Worm (Caenorhabditis elegans): ENCODE measurements around the gene puf-5.

The puf-5 gene

ce11 chrII:8561227-8561626, 14.1 kb upstream of the puf-5 start, which contains the start of gene iff-2 (continued):
- TF ChIP-seq ceh-9 (tag; optimal IDR thresholded peaks at IDR 0.05) (no peak), dmd-4 (tag; optimal IDR thresholded peaks at IDR 0.05; ENCODE audit: borderline replicate concordance) (peak; percentile 1), pat-9 (tag; optimal IDR thresholded peaks at IDR 0.05) (peak; percentile 72), unc-3 (GFP tag; conservative IDR thresholded peaks at IDR 0.05) (peak; percentile 43; the same call in 1 of the 2 replicates), unc-3 (tag; optimal IDR thresholded peaks at IDR 0.05) (peak; percentile 48), nfya-1 (tag; optimal IDR thresholded peaks at IDR 0.05) (peak; percentile 97), ceh-34 (tag; optimal IDR thresholded peaks at IDR 0.05) (peak; percentile 96), nhr-11 (tag; optimal IDR thresholded peaks at IDR 0.05) (peak; percentile 62), hlh-30 (tag; optimal IDR thresholded peaks at IDR 0.05; ENCODE audit: insufficient read depth) (peak; percentile 100), odd-2 (tag; optimal IDR thresholded peaks at IDR 0.05) (peak; percentile 41), nhr-232 (tag; optimal IDR thresholded peaks at IDR 0.05) (no peak), tbx-7 (tag; optimal IDR thresholded peaks at IDR 0.05) (peak; percentile 48), hlh-13 (GFP tag; optimal IDR thresholded peaks at IDR 0.05) (no peak), ceh-48 (tag; optimal IDR thresholded peaks at IDR 0.05) (peak; percentile 49), elt-4 (tag; optimal IDR thresholded peaks at IDR 0.05) (no peak), Y22D7AL.16 (tag; optimal IDR thresholded peaks at IDR 0.05) (no peak), hlh-6 (tag; optimal IDR thresholded peaks at IDR 0.05) (peak; percentile 28), syd-9 (tag; optimal IDR thresholded peaks at IDR 0.05) (peak; percentile 83), C08G9.2 (tag; optimal IDR thresholded peaks at IDR 0.05) (peak; percentile 65), fkh-6 (tag; optimal IDR thresholded peaks at IDR 0.05) (peak; percentile 68), T23F11.4 (GFP tag; optimal IDR thresholded peaks at IDR 0.05) (peak; percentile 69), pros-1 (tag; optimal IDR thresholded peaks at IDR 0.05) (peak; percentile 96)

- TF ChIP-seq ceh-45 (GFP tag; IDR thresholded peaks at IDR 0.05) (no peak), fax-1 (tag; optimal IDR thresholded peaks at IDR 0.05) (no peak), ceh-48 (tag; optimal IDR thresholded peaks at IDR 0.05) (no peak), ceh-34 (tag; optimal IDR thresholded peaks at IDR 0.05) (no peak), K02D7.2 (tag; optimal IDR thresholded peaks at IDR 0.05) (no peak), ztf-16 (tag; optimal IDR thresholded peaks at IDR 0.05) (no peak), elt-4 (tag; optimal IDR thresholded peaks at IDR 0.05) (no peak), pag-3 (tag; optimal IDR thresholded peaks at IDR 0.05; ENCODE audit: borderline replicate concordance) (no peak), hlh-8 (tag; optimal IDR thresholded peaks at IDR 0.05) (no peak), dve-1 (tag; optimal IDR thresholded peaks at IDR 0.05) (no peak), dmd-4 (tag; optimal IDR thresholded peaks at IDR 0.05; ENCODE audit: borderline replicate concordance) (no peak), T23F11.4 (GFP tag; optimal IDR thresholded peaks at IDR 0.05) (no peak), unc-55 (GFP tag; optimal IDR thresholded peaks at IDR 0.05) (no peak), mec-3 (tag; optimal IDR thresholded peaks at IDR 0.05; ENCODE audit: borderline replicate concordance) (no peak), pha-4 (tag; optimal IDR thresholded peaks at IDR 0.05) (no peak), sdc-2 (tag; optimal IDR thresholded peaks at IDR 0.05) (no peak), pqm-1 (tag; optimal IDR thresholded peaks at IDR 0.05) (no peak), unc-42 (tag; optimal IDR thresholded peaks at IDR 0.05) (no peak), pros-1 (tag; optimal IDR thresholded peaks at IDR 0.05) (no peak), madf-2 (tag; optimal IDR thresholded peaks at IDR 0.05) (no peak)
Observed at ce11 chrII:8562002-8562401, 13.3 kb upstream of the puf-5 start, which contains the start of gene F54C9.14. F54C9.14 (plus strand) TSS chrII:8562302.

- TF ChIP-seq dve-1 (tag; optimal IDR thresholded peaks at IDR 0.05) (no peak), elt-2 (tag; optimal IDR thresholded peaks at IDR 0.05) (peak; percentile 3)
Observed at ce11 chrII:8566039-8566438, 9.3 kb upstream of the puf-5 start, which contains the start of gene stc-1. stc-1 (minus strand) TSS chrII:8566139.

- TF ChIP-seq zip-5 (tag; optimal IDR thresholded peaks at IDR 0.05) = no peak
- TF ChIP-seq elt-2 (tag; optimal IDR thresholded peaks at IDR 0.05) = peak; percentile 74
- no peak for TF ChIP-seq pros-1 (tag; optimal IDR thresholded peaks at IDR 0.05)
- peak; percentile 1 for TF ChIP-seq dve-1 (tag; optimal IDR thresholded peaks at IDR 0.05)
- TF ChIP-seq nfya-1 (tag; optimal IDR thresholded peaks at IDR 0.05) = no peak
- no peak for TF ChIP-seq K09A11.1 (tag; optimal IDR thresholded peaks at IDR 0.05; ENCODE audit: insufficient read depth)
- TF ChIP-seq ceh-24 (tag; optimal IDR thresholded peaks at IDR 0.05) = no peak
- no peak for TF ChIP-seq sox-2 (GFP tag; IDR thresholded peaks at IDR 0.05)
- TF ChIP-seq syd-9 (tag; optimal IDR thresholded peaks at IDR 0.05) = no peak
Observed at ce11 chrII:8566806-8567266, 8.5 kb upstream of the puf-5 start, which contains the start of gene F54C9.3. F54C9.3 (minus strand) TSS chrII:8566856.

Data from whole organism, late embryonic.